Fruit fly (Drosophila melanogaster): ENCODE measurements around the gene Grip91.

DNA sequence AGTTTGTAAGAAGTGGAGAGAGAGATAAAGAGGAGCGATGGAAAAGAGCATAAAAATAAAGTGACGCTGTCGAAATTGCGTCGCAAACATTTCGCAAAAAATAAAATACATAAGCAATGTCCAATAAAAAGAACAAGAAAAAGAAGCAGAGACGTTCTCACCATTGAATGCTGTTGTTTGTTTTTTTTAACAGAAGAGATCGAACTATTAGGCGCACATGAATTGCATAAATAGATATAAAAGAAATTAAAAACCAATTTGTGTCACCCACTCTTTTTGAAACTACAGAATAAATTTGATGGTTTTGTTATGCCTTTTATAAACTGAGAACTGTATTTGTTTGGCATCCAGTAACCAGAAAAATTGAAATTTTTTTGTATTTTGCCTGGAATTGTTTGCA lies 9.3 kb upstream of the Grip91 start:
- no peak for TF ChIP-seq psq (optimal IDR thresholded peaks at IDR 0.05)
- no peak for TF ChIP-seq usp (GFP tag; optimal IDR thresholded peaks at IDR 0.05)

All from whole organism.